Worm (Caenorhabditis elegans): Measurements from ENCODE around the gene srh-78.
"Not testable (repeated sequence)": the region's sequence is repeated elsewhere in the genome, so short reads cannot be mapped to it uniquely, and the experiment has no call there.

Gene srh-78

ce11 chrV:248636-249035 is 31.7 kb downstream of the srh-78 start:
- TF ChIP-seq dve-1 (tag; optimal IDR thresholded peaks at IDR 0.05): peak; percentile 65
- no peak for TF ChIP-seq K09A11.1 (tag; optimal IDR thresholded peaks at IDR 0.05; ENCODE audit: insufficient read depth)

DNA sequence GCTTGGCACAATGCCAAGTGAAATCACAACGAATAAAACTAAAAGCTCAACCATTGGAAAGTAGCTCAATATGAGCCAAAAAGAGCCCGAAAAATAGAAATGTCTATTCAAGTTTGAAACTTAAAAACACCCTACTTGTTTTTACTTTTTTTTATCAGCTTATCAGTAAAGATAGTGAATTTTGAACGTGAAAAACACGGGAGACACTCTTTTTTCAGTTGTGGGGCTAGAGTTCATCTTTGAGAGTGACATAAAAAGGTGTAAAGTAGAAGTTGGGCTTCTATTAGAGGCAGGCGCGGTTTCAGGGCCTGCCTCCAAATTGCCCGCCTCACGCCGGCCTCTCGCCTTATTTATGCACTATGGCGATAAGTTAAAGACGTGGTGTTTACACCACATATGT is 34.7 kb downstream of the srh-78 start, which contains the start of gene oac-39:
Gene oac-39, minus strand, starts transcription at position 101 of the 400 bp plus-strand sequence.
- no peak for TF ChIP-seq nhr-232 (tag; optimal IDR thresholded peaks at IDR 0.05)
- TF ChIP-seq zip-5 (tag; optimal IDR thresholded peaks at IDR 0.05): no peak
- TF ChIP-seq hlh-15 (tag; optimal IDR thresholded peaks at IDR 0.05): no peak
- TF ChIP-seq gmeb-2 (tag; optimal IDR thresholded peaks at IDR 0.05): no peak
- TF ChIP-seq ceh-24 (tag; optimal IDR thresholded peaks at IDR 0.05): no peak
- no peak for TF ChIP-seq nfya-1 (tag; optimal IDR thresholded peaks at IDR 0.05)

DNA sequence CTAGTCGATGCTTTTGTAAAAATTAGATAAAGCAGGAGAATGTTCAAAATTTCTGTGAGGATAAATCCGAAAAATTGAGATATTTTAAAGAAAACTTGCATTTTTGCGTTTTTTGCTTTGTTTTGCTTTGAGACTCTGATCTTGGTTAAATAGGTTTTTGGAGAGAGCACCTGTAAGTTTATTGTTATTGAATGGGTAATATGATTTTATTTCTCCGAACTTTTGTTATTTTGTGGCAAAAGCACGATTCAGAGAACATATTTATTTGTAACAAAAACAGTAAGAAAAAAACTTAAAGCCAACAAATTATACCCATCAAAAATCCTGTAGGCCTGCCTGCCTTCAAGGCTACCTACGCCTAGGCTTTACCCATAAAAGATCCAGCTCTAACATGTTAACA is 37.6 kb downstream of the srh-78 start, which contains the start of gene str-121:
Gene str-121, minus strand, starts transcription at position 101 of the 400 bp plus-strand sequence.
- TF ChIP-seq madf-2 (tag; optimal IDR thresholded peaks at IDR 0.05) (no peak), zip-5 (tag; optimal IDR thresholded peaks at IDR 0.05) (no peak), eyg-1 (tag; optimal IDR thresholded peaks at IDR 0.05) (no peak), pha-4 (tag; optimal IDR thresholded peaks at IDR 0.05) (no peak)

ce11 chrV:258730-259129 is 41.8 kb downstream of the srh-78 start, which contains the start of gene nhr-204:
TSS of gene nhr-204 (minus strand) at chrV:258830.
- TF ChIP-seq C38D4.7 (GFP tag; optimal IDR thresholded peaks at IDR 0.05): no peak
- no peak for TF ChIP-seq dve-1 (tag; optimal IDR thresholded peaks at IDR 0.05)
- TF ChIP-seq ceh-19 (GFP tag; optimal IDR thresholded peaks at IDR 0.05): no peak
- no peak for TF ChIP-seq zip-5 (tag; optimal IDR thresholded peaks at IDR 0.05)
- TF ChIP-seq unc-55 (GFP tag; optimal IDR thresholded peaks at IDR 0.05): no peak

DNA sequence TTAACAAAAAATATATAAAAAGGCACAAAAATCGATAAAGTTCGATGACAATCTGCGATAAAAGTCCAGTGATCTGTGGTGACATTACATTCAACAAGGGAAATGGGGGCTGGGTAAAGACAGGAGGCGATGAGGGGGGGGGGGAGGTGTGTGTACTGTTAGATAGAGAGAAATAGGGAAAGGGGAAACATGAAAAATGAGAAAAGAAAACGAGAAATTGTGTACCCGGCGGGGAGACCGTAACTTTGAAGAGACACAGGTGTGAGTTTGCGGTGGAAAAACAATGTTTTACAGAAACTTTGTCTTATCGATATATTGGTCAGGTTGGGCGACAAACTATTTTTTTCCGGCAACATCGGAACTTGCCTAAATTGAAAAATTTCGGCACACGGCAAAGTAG is 43.4 kb downstream of the srh-78 start:
- TF ChIP-seq ceh-2 (tag; optimal IDR thresholded peaks at IDR 0.05) (no peak), nfya-1 (tag; optimal IDR thresholded peaks at IDR 0.05) (no peak), C38D4.7 (GFP tag; optimal IDR thresholded peaks at IDR 0.05) (no peak), pqm-1 (tag; optimal IDR thresholded peaks at IDR 0.05) (no peak), ceh-31 (tag; optimal IDR thresholded peaks at IDR 0.05) (no peak), ceh-22 (tag; optimal IDR thresholded peaks at IDR 0.05) (no peak), ceh-18 (tag; optimal IDR thresholded peaks at IDR 0.05) (no peak), pax-1 (tag; optimal IDR thresholded peaks at IDR 0.05) (no peak), nhr-232 (tag; optimal IDR thresholded peaks at IDR 0.05) (no peak), madf-2 (tag; optimal IDR thresholded peaks at IDR 0.05) (no peak), nhr-11 (tag; optimal IDR thresholded peaks at IDR 0.05) (no peak)

DNA sequence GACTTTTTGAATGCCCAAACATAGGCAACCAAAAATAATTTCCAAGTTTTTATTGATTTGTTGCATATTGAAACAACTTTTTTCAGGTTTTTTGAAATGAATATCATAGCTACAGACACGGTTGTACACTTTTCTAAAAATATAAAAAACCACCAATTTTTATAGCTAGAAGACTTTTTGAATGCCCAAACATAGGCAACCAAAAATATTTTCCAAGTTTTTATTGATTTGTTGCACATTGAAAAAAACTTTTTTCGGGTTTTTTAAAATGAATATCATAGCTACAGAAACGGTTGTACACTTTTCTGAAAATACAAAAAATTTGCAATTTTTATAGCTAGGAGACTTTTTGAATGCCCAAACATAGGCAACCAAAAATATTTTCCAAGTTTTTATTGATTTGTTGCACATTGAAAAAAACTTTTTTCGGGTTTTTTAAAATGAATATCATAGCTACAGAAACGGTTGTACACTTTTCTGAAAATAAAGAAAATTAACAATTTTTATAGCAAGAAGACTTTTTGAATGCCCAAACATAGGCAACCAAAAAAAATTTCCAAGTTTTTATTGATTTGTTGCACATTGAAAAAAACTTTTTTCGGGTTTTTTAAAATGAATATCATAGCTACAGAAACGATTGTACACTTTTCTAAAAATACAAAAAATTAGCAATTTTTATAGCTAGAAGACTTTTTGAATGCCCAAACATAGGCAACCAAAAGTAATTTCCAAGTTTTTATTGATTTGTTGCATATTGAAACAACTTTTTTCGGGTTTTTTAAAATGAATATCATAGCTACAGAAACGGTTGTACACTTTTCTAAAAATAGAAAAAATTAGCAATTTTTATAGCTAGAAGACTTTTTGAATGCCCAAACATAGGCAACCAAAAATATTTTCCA is 48.4 kb downstream of the srh-78 start:
- TF ChIP-seq nhr-11 (tag; optimal IDR thresholded peaks at IDR 0.05): peak; percentile 59
- TF ChIP-seq hlh-15 (tag; optimal IDR thresholded peaks at IDR 0.05): peak; percentile 75
- peak; percentile 92 for TF ChIP-seq ceh-48 (tag; optimal IDR thresholded peaks at IDR 0.05)
- TF ChIP-seq pat-9 (tag; optimal IDR thresholded peaks at IDR 0.05): peak; percentile 69
- peak; percentile 69 for TF ChIP-seq zip-5 (tag; optimal IDR thresholded peaks at IDR 0.05)
- TF ChIP-seq elt-2 (tag; optimal IDR thresholded peaks at IDR 0.05): peak; percentile 31
- peak; percentile 77 for TF ChIP-seq ztf-16 (tag; optimal IDR thresholded peaks at IDR 0.05)
- TF ChIP-seq unc-86 (tag; optimal IDR thresholded peaks at IDR 0.05): peak; percentile 72
- TF ChIP-seq ttx-3 (tag; optimal IDR thresholded peaks at IDR 0.05): peak; percentile 67
- TF ChIP-seq K02D7.2 (tag; optimal IDR thresholded peaks at IDR 0.05): peak; percentile 97
- TF ChIP-seq ceh-24 (tag; optimal IDR thresholded peaks at IDR 0.05): peak; percentile 90
- not testable (repeated sequence) for TF ChIP-seq unc-3 (GFP tag; conservative IDR thresholded peaks at IDR 0.05)
- peak; percentile 93 for TF ChIP-seq unc-3 (tag; optimal IDR thresholded peaks at IDR 0.05)
- peak; percentile 85 for TF ChIP-seq gmeb-2 (tag; optimal IDR thresholded peaks at IDR 0.05)
- TF ChIP-seq npax-4 (tag; optimal IDR thresholded peaks at IDR 0.05): peak; percentile 93
